Worm (Caenorhabditis elegans): ENCODE measurements around the gene F26G1.15.

DNA sequence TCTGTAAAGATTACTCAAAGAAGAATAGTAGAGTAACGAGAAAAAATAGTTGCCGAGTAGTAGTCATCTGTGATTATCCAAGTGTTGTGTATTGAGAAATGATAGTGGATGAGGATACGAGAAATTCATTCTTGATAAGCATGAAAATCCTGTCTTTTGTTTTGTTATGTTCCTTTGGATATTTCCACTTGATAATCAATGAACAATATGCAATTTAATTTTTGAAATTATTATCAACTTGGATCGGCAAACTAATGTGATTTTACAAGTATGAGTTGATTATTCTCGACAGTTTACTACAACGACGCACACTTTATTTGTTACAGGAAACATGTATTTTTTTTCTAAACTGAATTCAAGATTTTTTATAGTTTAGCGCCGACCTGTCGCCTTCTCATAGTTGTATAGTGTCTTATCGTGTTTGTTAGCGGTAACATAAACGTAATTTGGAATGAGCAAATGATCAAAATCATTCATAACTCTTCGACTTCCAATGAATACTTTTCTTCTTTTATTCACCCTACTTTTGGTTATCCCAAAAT is 16.1 kb upstream of the F26G1.15 start, which contains the start of the genes F26G1.9 and F26G1.10:
- TF ChIP-seq nfya-1 (tag; optimal IDR thresholded peaks at IDR 0.05; ENCODE audit: borderline replicate concordance, insufficient read depth) (no peak), aptf-3 (GFP tag; IDR thresholded peaks at IDR 0.05) (no peak), hlh-12 (tag; optimal IDR thresholded peaks at IDR 0.05) (no peak), F33H1.4 (GFP tag; IDR thresholded peaks at IDR 0.05) (no peak), unc-62 (GFP tag; optimal IDR thresholded peaks at IDR 0.05) (no peak), Y79H2A.3 (GFP tag; conservative IDR thresholded peaks at IDR 0.05) (no peak), snpc-3.4 (tag; optimal IDR thresholded peaks at IDR 0.05) (no peak), let-607 (tag; optimal IDR thresholded peaks at IDR 0.05) (no peak), ztf-18 (tag; optimal IDR thresholded peaks at IDR 0.05) (no peak), madf-3 (GFP tag; IDR thresholded peaks at IDR 0.05) (no peak), ama-1 (optimal IDR thresholded peaks at IDR 0.05) (no peak), ama-1 (GFP tag; optimal IDR thresholded peaks at IDR 0.05) (no peak)
